Fruit fly (Drosophila melanogaster) whole organism, adult: ENCODE results near the gene CG14237.

Source experiments
- CG11617 ChIP-seq: fragments of 200-800 bp; sonication (Bioruptor generic); optimal IDR thresholded peaks from 2 replicates; lab custom pipeline; 2017; ENCODE audit warnings: mild to moderate bottlenecking, missing biosample characterization, missing genetic modification reagents, missing genetic modification characterization
- CG12768 ChIP-seq: fragments of 200-800 bp; sonication (Bioruptor generic); optimal IDR thresholded peaks from 2 replicates; lab custom pipeline; 2017; ENCODE audit warnings: missing biosample characterization, missing genetic modification characterization, mild to moderate bottlenecking, moderate library complexity, missing genetic modification reagents
- CG14711 ChIP-seq: fragments of 200-800 bp; sonication (Bioruptor generic); optimal IDR thresholded peaks from 2 replicates; lab custom pipeline; 2018; ENCODE audit warnings: missing biosample characterization, mild to moderate bottlenecking, missing genetic modification characterization, moderate library complexity
- CG1620 ChIP-seq: fragments of 200-800 bp; sonication (Bioruptor generic); optimal IDR thresholded peaks from 2 replicates; lab custom pipeline; 2016; ENCODE audit warnings: missing biosample characterization, missing genetic modification characterization
- CG33017 ChIP-seq: fragments of 200-800 bp; sonication (Bioruptor generic); optimal IDR thresholded peaks from 2 replicates; lab custom pipeline; 2018; ENCODE audit warnings: missing biosample characterization, mild to moderate bottlenecking, missing genetic modification characterization, moderate library complexity
- CG5204 ChIP-seq: fragments of 200-800 bp; sonication (Bioruptor generic); optimal IDR thresholded peaks from 2 replicates; lab custom pipeline; 2016; ENCODE audit warnings: missing biosample characterization, missing genetic modification characterization
- CG7045 ChIP-seq: fragments of 200-800 bp; sonication (Bioruptor generic); optimal IDR thresholded peaks from 2 replicates; lab custom pipeline; 2017; ENCODE audit warnings: missing biosample characterization, mild to moderate bottlenecking, missing genetic modification characterization
- CG7101 ChIP-seq: fragments of 200-800 bp; sonication (Bioruptor generic); optimal IDR thresholded peaks from 2 replicates; lab custom pipeline; 2018; ENCODE audit warnings: missing biosample characterization, mild to moderate bottlenecking, missing genetic modification characterization, moderate library complexity
- Clk ChIP-seq: fragments of 200-800 bp; sonication (Bioruptor generic); optimal IDR thresholded peaks from 2 replicates; lab custom pipeline; 2017; ENCODE audit warnings: missing biosample characterization, missing genetic modification characterization
- Crg-1 ChIP-seq: fragments of 200-800 bp; sonication (Bioruptor generic); optimal IDR thresholded peaks from 2 replicates; lab custom pipeline; 2016; ENCODE audit warnings: missing biosample characterization, missing genetic modification characterization
- Hr96 ChIP-seq: fragments of 200-800 bp; sonication (Bioruptor generic); optimal IDR thresholded peaks from 2 replicates; lab custom pipeline; 2016; ENCODE audit warnings: missing biosample characterization, missing genetic modification characterization
- Mnt ChIP-seq: fragments of 200-800 bp; sonication (Bioruptor generic); optimal IDR thresholded peaks from 2 replicates; lab custom pipeline; 2016; ENCODE audit warnings: missing biosample characterization, mild to moderate bottlenecking, missing genetic modification characterization
- bab1 ChIP-seq: fragments of 200-800 bp; sonication (Bioruptor generic); optimal IDR thresholded peaks from 3 replicates; lab custom pipeline; 2019; ENCODE audit warnings: missing biosample characterization, mild to moderate bottlenecking, missing genetic modification characterization, moderate library complexity
- cic ChIP-seq: fragments of 200-800 bp; sonication (Bioruptor generic); optimal IDR thresholded peaks from 2 replicates; lab custom pipeline; 2017; ENCODE audit warnings: missing biosample characterization, mild to moderate bottlenecking, missing genetic modification characterization, moderate library complexity
- cnc ChIP-seq, 2 experiments: fragments of >200 bp; optimal IDR thresholded peaks; 2 replicates each; lab custom pipeline; 2017
- kay ChIP-seq: fragments of 200-800 bp; sonication (Bioruptor generic); peaks from one replicate; lab custom pipeline; 2016; ENCODE audit warnings: missing biosample characterization, missing genetic modification characterization, borderline replicate concordance
- ovo ChIP-seq: fragments of 200-800 bp; sonication (Bioruptor generic); optimal IDR thresholded peaks from 2 replicates; lab custom pipeline; 2016; ENCODE audit warnings: missing biosample characterization, missing genetic modification characterization
- pad ChIP-seq: fragments of 200-800 bp; sonication (Bioruptor generic); optimal IDR thresholded peaks from 3 replicates; lab custom pipeline; 2017; ENCODE audit warnings: missing biosample characterization, missing genetic modification characterization, mild to moderate bottlenecking, moderate library complexity, missing genetic modification reagents
- tj ChIP-seq: fragments of 200-800 bp; sonication (Bioruptor generic); optimal IDR thresholded peaks from 3 replicates; lab custom pipeline; 2017; ENCODE audit warnings: missing biosample characterization, mild to moderate bottlenecking, missing genetic modification characterization, moderate library complexity
- toe ChIP-seq: fragments of 200-800 bp; sonication (Bioruptor generic); optimal IDR thresholded peaks from 2 replicates; lab custom pipeline; 2016; ENCODE audit warnings: missing biosample characterization, missing genetic modification characterization

Gene CG14237

DNA sequence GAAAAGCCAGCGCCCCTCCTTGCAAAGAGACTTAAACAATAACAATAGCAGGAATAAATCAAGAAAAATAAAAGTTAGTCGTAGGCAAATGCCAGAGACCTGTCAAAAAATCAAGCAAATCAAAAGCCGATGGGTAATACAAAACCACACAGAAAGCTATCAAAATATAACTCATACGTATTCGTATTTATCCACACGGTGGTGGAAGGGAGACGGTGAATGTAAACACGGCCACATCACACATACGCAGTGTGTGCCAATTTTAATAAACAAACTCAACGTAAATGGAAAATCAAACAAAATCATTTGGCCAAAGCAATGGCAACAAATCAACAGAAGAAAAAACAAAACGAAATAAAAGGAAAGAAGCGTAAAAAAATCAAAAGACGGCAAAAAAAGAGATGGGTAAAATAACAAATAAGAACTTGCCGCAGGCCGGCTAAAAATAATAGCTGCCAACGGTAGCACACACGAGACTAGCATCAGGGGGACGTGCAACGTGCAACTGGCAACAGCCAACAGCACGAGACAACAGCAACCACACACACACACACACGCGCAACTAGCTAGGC is 14.0 kb upstream of the CG14237 start:
- TF ChIP-seq CG5204 (GFP tag; lab: Kevin White, UChicago): no peak
- no peak for TF ChIP-seq cic (GFP tag; lab: Kevin White, UChicago)
- TF ChIP-seq CG33017 (tag; lab: Kevin White, UChicago): no peak
- no peak for TF ChIP-seq ovo
- TF ChIP-seq Mnt (GFP tag; lab: Kevin White, UChicago): no peak
- TF ChIP-seq bab1: no peak
- no peak for TF ChIP-seq CG7101 (tag; lab: Kevin White, UChicago)
- no peak for TF ChIP-seq tj
- no peak for TF ChIP-seq CG11617 (GFP tag; lab: Kevin White, UChicago)
- no peak for TF ChIP-seq Crg-1 (GFP tag; lab: Kevin White, UChicago)
- no peak for TF ChIP-seq kay
- no peak for TF ChIP-seq cnc (optimal IDR thresholded peaks at IDR 0.05; lab: Kevin White, UChicago)

DNA sequence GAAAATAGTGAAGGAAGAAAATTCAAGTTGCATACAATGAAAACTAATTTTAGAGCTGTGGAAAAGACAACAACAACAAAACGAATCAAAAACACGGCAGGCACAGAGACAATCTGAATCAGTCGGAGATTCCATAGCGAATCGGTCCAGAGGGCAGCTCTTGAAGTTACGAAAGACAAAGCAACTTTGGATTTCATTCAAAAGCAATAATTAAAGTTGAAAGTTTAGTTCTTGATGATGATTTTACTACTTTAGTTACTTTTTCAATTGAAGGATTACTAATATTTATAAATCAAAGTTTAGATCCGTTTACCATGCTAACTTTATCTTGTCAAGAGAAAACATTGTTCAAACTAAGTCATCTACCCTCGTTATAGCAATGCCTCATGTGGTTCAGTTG is 13.3 kb upstream of the CG14237 start:
- TF ChIP-seq CG33017 (tag; lab: Kevin White, UChicago): no peak
- no peak for TF ChIP-seq cic (GFP tag; lab: Kevin White, UChicago)
- TF ChIP-seq toe (GFP tag; lab: Kevin White, UChicago): no peak

DNA sequence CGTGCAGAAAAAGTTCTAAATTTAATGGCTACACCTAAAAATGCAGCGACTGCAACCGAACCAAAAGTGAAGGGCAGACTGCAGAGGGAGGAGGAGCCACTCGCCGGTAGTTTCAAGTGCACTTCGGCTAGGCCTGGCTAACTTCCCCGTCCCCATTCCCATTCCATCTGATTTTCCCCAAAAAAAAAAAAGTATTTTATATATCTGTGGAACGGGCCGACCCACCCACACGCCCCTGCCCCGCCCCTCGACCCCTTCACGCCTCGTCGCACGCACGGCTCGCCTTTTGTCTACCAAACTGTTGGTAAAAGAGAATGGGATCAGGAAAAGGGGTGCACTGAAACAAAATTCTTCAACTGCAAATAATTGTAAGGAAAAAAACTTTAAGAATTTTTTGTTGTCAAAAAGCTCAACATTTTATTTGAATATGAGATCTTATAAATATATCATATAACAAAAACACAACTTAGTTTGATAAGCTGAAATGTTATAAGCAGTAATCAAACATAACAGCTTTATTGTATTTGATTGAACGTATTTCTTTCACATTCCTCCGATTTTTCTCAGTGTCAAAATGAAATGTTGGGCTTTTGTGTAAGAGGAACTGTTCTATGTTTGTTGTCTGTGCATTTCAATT is 12.7 kb upstream of the CG14237 start:
- peak; percentile 27 for TF ChIP-seq CG7045
- TF ChIP-seq Mnt (GFP tag; lab: Kevin White, UChicago): no peak

DNA sequence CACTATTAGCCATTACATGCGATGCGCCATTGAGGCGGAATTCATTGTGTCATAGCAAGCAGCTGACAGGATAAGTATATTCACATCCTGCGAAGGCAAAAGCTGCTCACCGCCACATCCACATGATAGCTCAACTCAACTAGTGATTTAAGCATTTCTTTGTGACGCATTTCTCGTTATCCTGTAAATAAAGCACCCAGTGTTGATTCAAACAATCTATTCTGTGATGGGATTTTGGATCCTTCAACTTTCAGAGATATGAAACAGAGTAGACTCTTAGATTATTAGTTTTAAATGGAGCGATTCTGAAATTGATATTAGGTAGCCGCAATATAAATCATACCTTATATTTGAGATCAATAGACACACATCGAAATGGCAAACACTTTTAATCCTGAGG is 7.9 kb upstream of the CG14237 start, which contains the start of gene Hex-t1:
TSS of gene Hex-t1 (plus strand) at position 301 of the 400 bp plus-strand sequence.
- TF ChIP-seq Crg-1 (GFP tag; lab: Kevin White, UChicago) (no peak), bab1 (no peak), cnc (optimal IDR thresholded peaks at IDR 0.05; lab: Kevin White, UChicago) (no peak), Clk (no peak), CG7101 (tag; lab: Kevin White, UChicago) (no peak), cic (GFP tag; lab: Kevin White, UChicago) (no peak), CG12768 (GFP tag; lab: Kevin White, UChicago) (no peak), kay (no peak), Mnt (GFP tag; lab: Kevin White, UChicago) (no peak), CG14711 (tag; lab: Kevin White, UChicago) (no peak), pad (GFP tag; lab: Kevin White, UChicago) (no peak), tj (no peak), CG5204 (GFP tag; lab: Kevin White, UChicago) (no peak), CG33017 (tag; lab: Kevin White, UChicago) (no peak), Hr96 (GFP tag; lab: Kevin White, UChicago) (no peak), ovo (no peak)

DNA sequence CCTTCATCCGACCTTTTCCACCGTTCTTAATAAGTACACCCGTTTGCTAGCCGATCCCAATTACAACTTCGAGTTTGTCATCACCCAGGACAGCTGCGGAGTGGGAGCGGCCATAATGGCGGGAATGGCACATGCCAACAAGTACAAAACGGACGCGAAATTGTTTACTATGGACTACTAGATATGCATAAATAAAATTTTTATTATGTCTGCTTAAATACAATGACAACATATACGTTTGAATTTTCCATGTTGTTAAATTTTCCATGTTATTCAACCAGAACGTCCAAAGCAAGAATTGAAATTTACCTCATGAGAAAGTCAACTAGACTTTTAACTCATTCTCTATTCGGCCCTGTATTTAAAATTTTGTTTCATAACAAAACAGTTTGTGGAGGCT is 6.3 kb upstream of the CG14237 start, which contains the start of gene Hex-t2:
TSS of gene Hex-t2 (plus strand) at position 301 of the 400 bp plus-strand sequence.
- no peak for TF ChIP-seq toe (GFP tag; lab: Kevin White, UChicago)
- no peak for TF ChIP-seq CG33017 (tag; lab: Kevin White, UChicago)
- no peak for TF ChIP-seq cnc (optimal IDR thresholded peaks at IDR 0.05; lab: Kevin White, UChicago)
- no peak for TF ChIP-seq CG1620 (GFP tag; lab: Kevin White, UChicago)
- no peak for TF ChIP-seq Hr96 (GFP tag; lab: Kevin White, UChicago)
- TF ChIP-seq bab1: no peak
- TF ChIP-seq ovo: no peak
- TF ChIP-seq CG12768 (GFP tag; lab: Kevin White, UChicago): no peak
- no peak for TF ChIP-seq CG14711 (tag; lab: Kevin White, UChicago)
- no peak for TF ChIP-seq CG11617 (GFP tag; lab: Kevin White, UChicago)
- TF ChIP-seq CG5204 (GFP tag; lab: Kevin White, UChicago): no peak
- TF ChIP-seq CG7101 (tag; lab: Kevin White, UChicago): no peak

DNA sequence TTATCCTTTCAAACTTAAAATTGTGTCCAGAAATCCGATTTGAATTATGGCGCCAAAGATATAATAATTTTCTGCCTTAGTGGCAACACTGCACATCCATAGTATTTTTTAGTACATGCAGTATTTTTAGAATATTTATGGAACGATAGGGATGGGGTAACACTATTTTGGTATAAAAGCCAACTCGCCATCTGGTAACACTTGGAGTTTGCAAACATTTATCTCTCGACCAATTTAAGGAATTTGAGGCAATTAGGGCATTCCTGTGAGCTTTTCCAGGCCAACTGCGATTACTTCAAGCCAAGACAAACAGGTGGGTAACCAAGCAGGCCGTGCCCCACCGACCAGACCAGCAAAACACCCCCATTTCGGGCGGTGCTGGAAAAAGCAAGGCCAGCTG is 4.3 kb upstream of the CG14237 start, which contains the start of gene CG5447:
TSS of gene CG5447 (plus strand) at position 190 of the 400 bp plus-strand sequence.
- TF ChIP-seq Crg-1 (GFP tag; lab: Kevin White, UChicago): no peak
- TF ChIP-seq toe (GFP tag; lab: Kevin White, UChicago): no peak
- TF ChIP-seq tj: no peak
- peak; percentile 38 for TF ChIP-seq bab1
- no peak for TF ChIP-seq CG12768 (GFP tag; lab: Kevin White, UChicago)
- no peak for TF ChIP-seq cnc (optimal IDR thresholded peaks at IDR 0.05; lab: Kevin White, UChicago)

DNA sequence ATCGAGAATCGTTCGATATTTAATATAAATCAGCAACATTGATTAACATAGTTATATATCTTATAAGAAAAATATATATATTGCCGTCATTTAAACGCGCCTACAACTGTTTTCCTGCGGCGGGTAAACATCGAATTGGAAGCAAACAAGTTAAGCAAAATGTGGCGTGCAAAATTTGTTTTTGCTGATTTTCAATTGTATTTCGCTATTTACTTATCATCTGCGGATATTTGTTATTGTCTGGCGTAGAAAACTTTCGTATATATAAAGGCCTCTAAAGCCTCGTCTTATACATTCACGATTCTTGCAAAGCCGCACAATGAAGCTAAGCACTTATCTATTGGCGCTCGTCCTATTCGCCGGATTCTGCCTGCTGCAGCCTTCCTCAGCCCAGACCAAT is 2.2 kb upstream of the CG14237 start, which contains the start of gene CG43117:
TSS of gene CG43117 (plus strand) at position 301 of the 400 bp plus-strand sequence.
- no peak for TF ChIP-seq Clk
